Fruit fly (Drosophila melanogaster): ENCODE data around the gene CG13999.

The CG13999 gene

dm6 chr2L:5981433-5982333 lies 25.4 kb upstream of the CG13999 start, which contains the start of gene eIF4A (continued):
- TF ChIP-seq CG8765 (GFP tag; IDR thresholded peaks at IDR 0.05) (no peak), B-H1 (GFP tag; IDR thresholded peaks at IDR 0.05) (no peak), kah (GFP tag; optimal IDR thresholded peaks at IDR 0.05) (peak; percentile 96), crol (GFP tag; IDR thresholded peaks at IDR 0.05) (no peak), CG34376 (GFP tag; optimal IDR thresholded peaks at IDR 0.05) (no peak), Tbp (GFP tag; optimal IDR thresholded peaks at IDR 0.05) (no peak), CG2678 (tag; optimal IDR thresholded peaks at IDR 0.05) (peak; percentile 15), GATAe (GFP tag; conservative IDR thresholded peaks at IDR 0.05) (no peak), sug (tag; optimal IDR thresholded peaks at IDR 0.05) (no peak), aop (GFP tag; IDR thresholded peaks at IDR 0.05) (no peak), Rfx (GFP tag; IDR thresholded peaks at IDR 0.05) (no peak), psq (GFP tag; optimal IDR thresholded peaks at IDR 0.05) (no peak), lilli (GFP tag; optimal IDR thresholded peaks at IDR 0.05) (no peak), sens (GFP tag) (peak; percentile 84), CG11504 (tag; optimal IDR thresholded peaks at IDR 0.05) (peak; percentile 13), al (GFP tag; IDR thresholded peaks at IDR 0.05) (no peak), ttk (GFP tag; IDR thresholded peaks at IDR 0.05) (no peak), zen2 (GFP tag; IDR thresholded peaks at IDR 0.05; ENCODE audit: partially characterized antibody) (no peak), Vsx1 (GFP tag; optimal IDR thresholded peaks at IDR 0.05) (peak; percentile 26), CG13296 (GFP tag; optimal IDR thresholded peaks at IDR 0.05) (peak; percentile 58), bowl (GFP tag; IDR thresholded peaks at IDR 0.05) (no peak), CG31388 (GFP tag; optimal IDR thresholded peaks at IDR 0.05) (no peak), onecut (GFP tag; IDR thresholded peaks at IDR 0.05) (no peak), gt (GFP tag; IDR thresholded peaks at IDR 0.05) (no peak), nerfin-1 (tag; optimal IDR thresholded peaks at IDR 0.05) (no peak), fd3F (GFP tag; optimal IDR thresholded peaks at IDR 0.05) (no peak), knrl (GFP tag; IDR thresholded peaks at IDR 0.05; ENCODE audit: partially characterized antibody) (no peak), bsh (GFP tag; optimal IDR thresholded peaks at IDR 0.05) (peak in 1 of 2 experiments; percentile 22), CG14860 (GFP tag; IDR thresholded peaks at IDR 0.05; ENCODE audit: partially characterized antibody) (no peak), CG8089 (GFP tag; optimal IDR thresholded peaks at IDR 0.05) (no peak), Adf1 (GFP tag; IDR thresholded peaks at IDR 0.05) (no peak), CG8290 (GFP tag; optimal IDR thresholded peaks at IDR 0.05) (no peak), CG8290 (tag; optimal IDR thresholded peaks at IDR 0.05) (peak in 1 of 2 experiments; percentile 37), CG10462 (GFP tag; optimal IDR thresholded peaks at IDR 0.05) (no peak), CG31365 (tag; optimal IDR thresholded peaks at IDR 0.05) (no peak), CG13424 (tag; optimal IDR thresholded peaks at IDR 0.05) (no peak), Xrp1 (GFP tag; IDR thresholded peaks at IDR 0.05) (no peak), Hr51 (GFP tag; optimal IDR thresholded peaks at IDR 0.05) (no peak), fd96Cb (tag; optimal IDR thresholded peaks at IDR 0.05) (no peak), BEAF-32 (GFP tag; optimal IDR thresholded peaks at IDR 0.05) (peak; percentile 96), Opbp (GFP tag; IDR thresholded peaks at IDR 0.05; ENCODE audit: partially characterized antibody) (no peak), nerfin-2 (GFP tag; IDR thresholded peaks at IDR 0.05; ENCODE audit: partially characterized antibody) (no peak), az2 (GFP tag; optimal IDR thresholded peaks at IDR 0.05) (no peak), CG14710 (tag; optimal IDR thresholded peaks at IDR 0.05) (peak; percentile 73), CG3163 (GFP tag; optimal IDR thresholded peaks at IDR 0.05) (no peak), nau (GFP tag; optimal IDR thresholded peaks at IDR 0.05) (no peak), sna (GFP tag; IDR thresholded peaks at IDR 0.05; ENCODE audit: partially characterized antibody) (no peak), dmrt11E (tag; optimal IDR thresholded peaks at IDR 0.05) (peak; percentile 26), CG4617 (GFP tag; optimal IDR thresholded peaks at IDR 0.05; ENCODE audit: borderline replicate concordance) (no peak)
